Worm (Caenorhabditis elegans): Measurements from ENCODE around the gene dgk-4.

ce11 chrIV:8608204-8608603 is 22.9 kb upstream of the dgk-4 start:
- TF ChIP-seq pax-1 (tag; optimal IDR thresholded peaks at IDR 0.05) (no peak), sdc-2 (tag; optimal IDR thresholded peaks at IDR 0.05) (no peak), hlh-15 (tag; optimal IDR thresholded peaks at IDR 0.05) (no peak), F13H6.1 (tag; optimal IDR thresholded peaks at IDR 0.05) (no peak), pha-4 (tag; optimal IDR thresholded peaks at IDR 0.05) (no peak), hlh-30 (tag; optimal IDR thresholded peaks at IDR 0.05; ENCODE audit: insufficient read depth) (no peak), ceh-6 (GFP tag; optimal IDR thresholded peaks at IDR 0.05) (no peak), lim-6 (tag; optimal IDR thresholded peaks at IDR 0.05) (no peak), odd-2 (tag; optimal IDR thresholded peaks at IDR 0.05) (no peak), ceh-9 (tag; optimal IDR thresholded peaks at IDR 0.05) (no peak)

Measured in whole organism, late embryonic.